Worm (Caenorhabditis elegans) whole organism, L4/young adult: ENCODE data around the gene C25H3.16.

Source experiments
- W03F9.2 ChIP-seq: fragments of 150-350 bp; optimal IDR thresholded peaks from 2 replicates; lab custom pipeline; 2014; ENCODE audit warnings: missing biosample characterization, missing genetic modification characterization
- dao-5 ChIP-seq: sonication (generic microtip); optimal IDR thresholded peaks from 2 replicates; lab custom pipeline; 2016; ENCODE audit warnings: missing genotype, missing genetic modification characterization, moderate library complexity, missing compliant biosample characterization
- him-1 ChIP-seq: sonication (generic microtip); optimal IDR thresholded peaks from 2 replicates; lab custom pipeline; 2016; ENCODE audit warnings: missing genotype, missing genetic modification reagents, missing genetic modification characterization, missing compliant biosample characterization

- TF ChIP-seq him-1 (tag; lab: Kevin White, UChicago) (no peak), dao-5 (tag; lab: Kevin White, UChicago) (no peak), W03F9.2 (tag; lab: Kevin White, UChicago) (no peak)
These were observed 28.0 kb upstream of the C25H3.16 start, which contains the start of gene F59E12.3 for ce11 chrII:5638059-5638458.
